Fruit fly (Drosophila melanogaster) whole organism, embryonic: ENCODE results near the gene fliI.
A peak's percentile ranks its signal among the peaks of the same experiment; 100 is the strongest.

Experiments
- CG10654 ChIP-seq: fragments of 200-800 bp; sonication (Bioruptor generic); optimal IDR thresholded peaks from 2 replicates; lab custom pipeline; 2016; ENCODE audit warnings: missing biosample characterization, missing genetic modification characterization
- CG11456 ChIP-seq: fragments of 200-800 bp; sonication (Bioruptor generic); IDR thresholded peaks from 3 replicates; pipeline ENCODE4 v1.3.6; 2022; ENCODE audit warnings: missing biosample characterization, missing genetic modification characterization
- CG12744 ChIP-seq: fragments of 200-800 bp; sonication (Bioruptor generic); optimal IDR thresholded peaks from 2 replicates; lab custom pipeline; 2016; ENCODE audit warnings: missing biosample characterization, missing genetic modification characterization
- CG13624 ChIP-seq: fragments of 200-800 bp; sonication (Bioruptor generic); optimal IDR thresholded peaks from 2 replicates; lab custom pipeline; 2016; ENCODE audit warnings: missing biosample characterization, missing genetic modification characterization
- CG13775 ChIP-seq: fragments of 200-800 bp; sonication (Bioruptor generic); optimal IDR thresholded peaks from 3 replicates; lab custom pipeline; 2017; ENCODE audit warnings: missing biosample characterization, mild to moderate bottlenecking, missing genetic modification characterization
- CG15479 ChIP-seq: fragments of 200-800 bp; sonication (Bioruptor generic); optimal IDR thresholded peaks from 3 replicates; lab custom pipeline; 2019; ENCODE audit warnings: missing biosample characterization, mild to moderate bottlenecking, missing genetic modification characterization, moderate library complexity
- CG1602 ChIP-seq: fragments of 200-800 bp; sonication (Bioruptor generic); optimal IDR thresholded peaks from 3 replicates; lab custom pipeline; 2016; ENCODE audit warnings: missing biosample characterization, missing genetic modification characterization
- CG16863 ChIP-seq: fragments of 200-800 bp; sonication (Bioruptor generic); optimal IDR thresholded peaks from 3 replicates; lab custom pipeline; 2016; ENCODE audit warnings: missing biosample characterization, missing genetic modification characterization
- CG17359 ChIP-seq: fragments of 200-800 bp; sonication (Bioruptor generic); optimal IDR thresholded peaks from 3 replicates; lab custom pipeline; 2018; ENCODE audit warnings: missing biosample characterization, mild to moderate bottlenecking, missing genetic modification characterization, moderate library complexity
- CG17385 ChIP-seq: fragments of 200-800 bp; sonication (Bioruptor generic); optimal IDR thresholded peaks from 3 replicates; lab custom pipeline; 2018; ENCODE audit warnings: missing biosample characterization, mild to moderate bottlenecking, missing genetic modification characterization
- CG18262 ChIP-seq: fragments of 200-800 bp; optimal IDR thresholded peaks from 3 replicates; lab custom pipeline; 2019; ENCODE audit warnings: missing biosample characterization, mild to moderate bottlenecking, missing genetic modification characterization, moderate library complexity
- CG3281 ChIP-seq: fragments of 200-800 bp; sonication (Bioruptor generic); optimal IDR thresholded peaks from 3 replicates; lab custom pipeline; 2017; ENCODE audit warnings: missing biosample characterization, mild to moderate bottlenecking, missing genetic modification characterization
- CG42726 ChIP-seq: fragments of 200-800 bp; sonication (Bioruptor generic); IDR thresholded peaks from 2 replicates; pipeline ENCODE4 v1.3.6; 2022; ENCODE audit warnings: missing biosample characterization, missing genetic modification characterization; ENCODE audit not compliant: partially characterized antibody
- CG4707 ChIP-seq: fragments of 200-800 bp; sonication (Bioruptor generic); optimal IDR thresholded peaks from 2 replicates; lab custom pipeline; 2018; ENCODE audit warnings: missing biosample characterization, mild to moderate bottlenecking, missing genetic modification characterization, moderate library complexity
- CG7745 ChIP-seq: fragments of 200-800 bp; sonication (Bioruptor generic); optimal IDR thresholded peaks from 2 replicates; lab custom pipeline; 2018; ENCODE audit warnings: missing biosample characterization, mild to moderate bottlenecking, missing genetic modification characterization, moderate library complexity
- CG7786 ChIP-seq: fragments of 200-800 bp; sonication (Bioruptor generic); optimal IDR thresholded peaks from 2 replicates; lab custom pipeline; 2016; ENCODE audit warnings: missing biosample characterization, missing genetic modification characterization
- CG9932 ChIP-seq: fragments of 200-800 bp; sonication (Bioruptor generic); IDR thresholded peaks from 2 replicates; pipeline ENCODE4 v1.3.6; 2022; ENCODE audit warnings: missing biosample characterization, missing genetic modification characterization
- CrebB ChIP-seq: fragments of 200-800 bp; sonication (Bioruptor generic); optimal IDR thresholded peaks from 3 replicates; lab custom pipeline; 2018; ENCODE audit warnings: missing biosample characterization, mild to moderate bottlenecking, missing genetic modification characterization
- D ChIP-seq, 2 experiments: fragments of 200-800 bp in 1 of 2; fragments of >200 bp in 1 of 2; sonication (Bioruptor generic) in 1 of 2; optimal IDR thresholded peaks; 2 replicates in 1 of 2; 3 replicates in 1 of 2; lab custom pipeline; 2017; ENCODE audit warnings: mild to moderate bottlenecking in 1 of 2, missing biosample characterization in 1 of 2, missing genetic modification characterization in 1 of 2, missing genetic modification reagents in 1 of 2
- E2f1 ChIP-seq: fragments of 200-800 bp; sonication (Bioruptor generic); IDR thresholded peaks from 2 replicates; pipeline ENCODE4 v1.3.6; 2022; ENCODE audit warnings: missing biosample characterization, missing genetic modification characterization
- Gsc ChIP-seq: fragments of 200-800 bp; sonication (Bioruptor generic); IDR thresholded peaks from 2 replicates; pipeline ENCODE4 v1.3.6; 2022; ENCODE audit warnings: missing biosample characterization, missing genetic modification characterization
- HLH54F ChIP-seq: fragments of 200-800 bp; sonication (Bioruptor generic); optimal IDR thresholded peaks from 3 replicates; lab custom pipeline; 2016; ENCODE audit warnings: missing biosample characterization, missing genetic modification characterization
- HmgD ChIP-seq: fragments of 200-800 bp; sonication (Bioruptor generic); optimal IDR thresholded peaks from 3 replicates; lab custom pipeline; 2016; ENCODE audit warnings: missing biosample characterization, missing genetic modification characterization
- Hmr ChIP-seq: fragments of 200-800 bp; sonication (Bioruptor generic); optimal IDR thresholded peaks from 3 replicates; lab custom pipeline; 2017; ENCODE audit warnings: mild to moderate bottlenecking, missing biosample characterization, missing genetic modification reagents, missing genetic modification characterization
- Hr39 ChIP-seq: fragments of >200 bp; optimal IDR thresholded peaks from 2 replicates; lab custom pipeline; 2017
- Hsf ChIP-seq: fragments of 200-800 bp; sonication (Bioruptor generic); optimal IDR thresholded peaks from 3 replicates; lab custom pipeline; 2016; ENCODE audit warnings: missing biosample characterization, missing genetic modification characterization
- Myb ChIP-seq: fragments of 200-800 bp; sonication (Bioruptor generic); optimal IDR thresholded peaks from 2 replicates; lab custom pipeline; 2016; ENCODE audit warnings: missing biosample characterization, missing genetic modification characterization
- NFAT ChIP-seq: fragments of 200-800 bp; sonication (Bioruptor generic); IDR thresholded peaks from 2 replicates; pipeline ENCODE4 v1.3.6; 2022; ENCODE audit warnings: missing biosample characterization, missing genetic modification characterization
- Nf-YA ChIP-seq: fragments of 200-800 bp; sonication (Bioruptor generic); IDR thresholded peaks from 2 replicates; pipeline ENCODE4 v1.3.6; 2022; ENCODE audit warnings: missing biosample characterization, missing genetic modification characterization
- Ravus ChIP-seq: fragments of 200-800 bp; sonication (Bioruptor generic); IDR thresholded peaks from 2 replicates; pipeline ENCODE4 v1.3.6; 2022; ENCODE audit warnings: missing biosample characterization, missing genetic modification characterization
- Sox100B ChIP-seq: fragments of 200-800 bp; sonication (Bioruptor generic); optimal IDR thresholded peaks from 3 replicates; lab custom pipeline; 2018; ENCODE audit warnings: missing biosample characterization, mild to moderate bottlenecking, missing genetic modification characterization
- Ssrp ChIP-seq: fragments of 200-800 bp; sonication (Bioruptor generic); optimal IDR thresholded peaks from 2 replicates; lab custom pipeline; 2018; ENCODE audit warnings: missing biosample characterization, mild to moderate bottlenecking, missing genetic modification characterization, moderate library complexity
- ato ChIP-seq: fragments of 200-800 bp; sonication (Bioruptor generic); IDR thresholded peaks from 2 replicates; pipeline ENCODE4 v1.3.6; 2022; ENCODE audit warnings: missing biosample characterization, missing genetic modification characterization; ENCODE audit not compliant: partially characterized antibody
- bab2 ChIP-seq: fragments of 200-800 bp; sonication (Bioruptor generic); optimal IDR thresholded peaks from 2 replicates; lab custom pipeline; 2016; ENCODE audit warnings: missing biosample characterization, missing genetic modification characterization
- cad ChIP-seq: fragments of >200 bp; optimal IDR thresholded peaks from 2 replicates; lab custom pipeline; 2017; ENCODE audit warnings: missing biosample characterization, missing genetic modification characterization
- crc ChIP-seq: fragments of 200-800 bp; sonication (Bioruptor generic); optimal IDR thresholded peaks from 2 replicates; lab custom pipeline; 2016; ENCODE audit warnings: missing biosample characterization, missing genetic modification characterization
- dmrt99B ChIP-seq: fragments of 200-800 bp; sonication (Bioruptor generic); optimal IDR thresholded peaks from 2 replicates; lab custom pipeline; 2018; ENCODE audit warnings: missing biosample characterization, mild to moderate bottlenecking, missing genetic modification characterization, moderate library complexity
- en ChIP-seq: fragments of 200-800 bp; sonication (Bioruptor generic); optimal IDR thresholded peaks from 2 replicates; lab custom pipeline; 2016; ENCODE audit warnings: missing biosample characterization, missing genetic modification characterization
- gcm2 ChIP-seq: fragments of 200-800 bp; sonication (Bioruptor generic); optimal IDR thresholded peaks from 2 replicates; lab custom pipeline; 2016; ENCODE audit warnings: missing biosample characterization, missing genetic modification characterization
- ham ChIP-seq: fragments of 200-800 bp; sonication (Bioruptor generic); IDR thresholded peaks from 2 replicates; pipeline ENCODE4 v1.3.6; 2022; ENCODE audit warnings: missing biosample characterization, missing genetic modification characterization
- hbn ChIP-seq: fragments of 200-800 bp; sonication (Bioruptor generic); IDR thresholded peaks from 2 replicates; pipeline ENCODE4 v1.3.6; 2022; ENCODE audit warnings: missing biosample characterization, missing genetic modification characterization; ENCODE audit not compliant: partially characterized antibody
- pb ChIP-seq: fragments of 200-800 bp; sonication (Bioruptor generic); optimal IDR thresholded peaks from 3 replicates; lab custom pipeline; 2016; ENCODE audit warnings: missing biosample characterization, missing genetic modification characterization
- psq ChIP-seq: fragments of 200-800 bp; sonication (Bioruptor generic); optimal IDR thresholded peaks from 2 replicates; lab custom pipeline; 2017; ENCODE audit warnings: missing biosample characterization, missing genetic modification characterization
- rib ChIP-seq: fragments of 200-800 bp; sonication (Bioruptor generic); IDR thresholded peaks from 2 replicates; pipeline ENCODE4 v1.3.6; 2022; ENCODE audit warnings: missing biosample characterization, missing genetic modification characterization
- row ChIP-seq: fragments of 200-800 bp; sonication (Bioruptor generic); IDR thresholded peaks from 3 replicates; pipeline ENCODE4 v1.3.6; 2022; ENCODE audit warnings: missing biosample characterization, missing genetic modification characterization
- salm ChIP-seq: fragments of 200-800 bp; sonication (Bioruptor generic); optimal IDR thresholded peaks from 2 replicates; lab custom pipeline; 2018; ENCODE audit warnings: missing biosample characterization, mild to moderate bottlenecking, missing genetic modification characterization
- shn ChIP-seq: fragments of 200-800 bp; sonication (Bioruptor generic); optimal IDR thresholded peaks from 3 replicates; lab custom pipeline; 2016; ENCODE audit warnings: missing biosample characterization, missing genetic modification characterization
- vvl ChIP-seq: fragments of 200-800 bp; sonication (Bioruptor generic); IDR thresholded peaks from 2 replicates; pipeline ENCODE4 v1.3.6; 2022; ENCODE audit warnings: missing biosample characterization, missing genetic modification characterization
- wor ChIP-seq: fragments of 200-800 bp; sonication (Bioruptor generic); IDR thresholded peaks from 2 replicates; pipeline ENCODE4 v1.3.6; 2022; ENCODE audit warnings: missing biosample characterization, missing genetic modification characterization
- zfh2 ChIP-seq: fragments of 200-800 bp; sonication (Bioruptor generic); optimal IDR thresholded peaks from 2 replicates; lab custom pipeline; 2016; ENCODE audit warnings: missing biosample characterization, missing genetic modification characterization

Gene fliI

dm6 chrX:21373659-21374426 lies 34.3 kb downstream of the fliI start, which contains the start of gene slgA (continued):
- TF ChIP-seq Gsc (GFP tag; lab: Robert Waterston, UW) (no peak), CG15479 (GFP tag; lab: Kevin White, UChicago) (no peak), row (GFP tag; lab: Robert Waterston, UW) (peak; percentile 66), CG7786 (GFP tag; lab: Kevin White, UChicago) (peak; percentile 67), CG12744 (GFP tag; lab: Kevin White, UChicago) (no peak), CG16863 (no peak), Nf-YA (GFP tag; lab: Robert Waterston, UW) (peak; percentile 76; the same call in 1 of the 2 replicates), rib (GFP tag; lab: Robert Waterston, UW) (0 out of 2 replicates have a peak, but pooled peaks have one; percentile 15), psq (GFP tag; lab: Kevin White, UChicago) (no peak), CG11456 (GFP tag; lab: Robert Waterston, UW) (peak; percentile 68; the same call in 1 of the 3 replicates), Hsf (GFP tag; lab: Kevin White, UChicago) (no peak), CG18262 (tag; lab: Kevin White, UChicago) (peak; percentile 4), Myb (GFP tag; lab: Kevin White, UChicago) (peak; percentile 75), CG3281 (GFP tag; lab: Kevin White, UChicago) (peak; percentile 35), ham (GFP tag; lab: Robert Waterston, UW) (no peak), HmgD (GFP tag; lab: Kevin White, UChicago) (peak; percentile 62), vvl (no peak; the same call in 1 of the 2 replicates), CG13775 (peak; percentile 8), CG1602 (GFP tag; lab: Kevin White, UChicago) (no peak), shn (peak; percentile 25), NFAT (peak; percentile 26; the same call in 1 of the 2 replicates), en (no peak), CG4707 (GFP tag; lab: Kevin White, UChicago) (no peak), D (optimal IDR thresholded peaks at IDR 0.05; lab: Kevin White, UChicago) (no peak), D (GFP tag; optimal IDR thresholded peaks at IDR 0.05; lab: Kevin White, UChicago) (no peak), Ssrp (no peak), cad (GFP tag; lab: Kevin White, UChicago) (no peak), hbn (no peak), zfh2 (GFP tag; lab: Kevin White, UChicago) (peak; percentile 53), E2f1 (no peak), HLH54F (peak; percentile 64), CG13624 (GFP tag; lab: Kevin White, UChicago) (peak; percentile 59), ato (GFP tag; lab: Robert Waterston, UW) (peak; percentile 31; the same call in 1 of the 2 replicates), Sox100B (GFP tag; lab: Kevin White, UChicago) (peak; percentile 19), bab2 (GFP tag; lab: Kevin White, UChicago) (no peak), CG9932 (GFP tag; lab: Robert Waterston, UW) (peak; percentile 67), CG7745 (tag; lab: Kevin White, UChicago) (no peak), CG17359 (tag; lab: Kevin White, UChicago) (no peak), wor (no peak), CG42726 (GFP tag; lab: Robert Waterston, UW) (peak; percentile 17; the same call in 1 of the 2 replicates), Ravus (no peak), Hr39 (lab: Kevin White, UChicago) (no peak), dmrt99B (tag; lab: Kevin White, UChicago) (no peak), Hmr (GFP tag; lab: Kevin White, UChicago) (peak; percentile 46), salm (tag; lab: Kevin White, UChicago) (no peak), CG10654 (GFP tag; lab: Kevin White, UChicago) (no peak), pb (peak; percentile 15), crc (GFP tag; lab: Kevin White, UChicago) (no peak), CG17385 (GFP tag; lab: Kevin White, UChicago) (peak; percentile 2), CrebB (tag; lab: Kevin White, UChicago) (no peak), gcm2 (GFP tag; lab: Kevin White, UChicago) (no peak)
